Worm (Caenorhabditis elegans) whole organism, early embryonic: ENCODE measurements around the gene F54A3.6.
"Not testable (repeated sequence)": the region's sequence is repeated elsewhere in the genome, so short reads cannot be mapped to it uniquely, and the experiment has no call there.

Source experiments
- aly-1 ChIP-seq: sonication (generic microtip); optimal IDR thresholded peaks from 2 replicates; lab custom pipeline; 2016; ENCODE audit warnings: missing genetic modification characterization, missing compliant biosample characterization
- flt-1 ChIP-seq: fragments of 200-800 bp; sonication (Bioruptor generic); IDR thresholded peaks from 2 replicates; pipeline ENCODE4 v1.3.6; 2022; ENCODE audit warnings: missing genetic modification characterization, missing compliant biosample characterization
- hmg-4 ChIP-seq: fragments of 200-800 bp; sonication (Bioruptor generic); optimal IDR thresholded peaks from 2 replicates; lab custom pipeline; 2018; ENCODE audit warnings: mild to moderate bottlenecking, missing genetic modification characterization, missing compliant biosample characterization
- hnd-1 ChIP-seq: sonication (generic microtip); optimal IDR thresholded peaks from 2 replicates; lab custom pipeline; 2016; ENCODE audit warnings: missing genetic modification characterization, missing compliant biosample characterization

- TF ChIP-seq flt-1; aly-1; hnd-1 (tag; lab: Kevin White, UChicago); hmg-4: not testable (repeated sequence)
Measured at ce11 chrII:2232429-2232828, at the start of gene F54A3.6.
